Worm (Caenorhabditis elegans) whole organism, mixed stage, embryonic: ENCODE measurements around the gene glr-2.

Experiments used
- bed-3 ChIP-seq: fragments of 200-800 bp; sonication (Bioruptor generic); optimal IDR thresholded peaks from 3 replicates; lab custom pipeline; 2018; ENCODE audit warnings: mild to moderate bottlenecking, missing genetic modification characterization, moderate library complexity, missing compliant biosample characterization
- blmp-1 ChIP-seq: fragments of 150-350 bp; optimal IDR thresholded peaks from 2 replicates; lab custom pipeline; 2014; ENCODE audit warnings: missing biosample characterization, missing genetic modification characterization
- ceh-43 ChIP-seq: fragments of 200-800 bp; sonication (Bioruptor generic); optimal IDR thresholded peaks from 2 replicates; lab custom pipeline; 2018; ENCODE audit warnings: mild to moderate bottlenecking, missing genetic modification characterization, moderate library complexity, missing compliant biosample characterization
- ceh-83 ChIP-seq: fragments of 200-800 bp; sonication (Bioruptor generic); optimal IDR thresholded peaks from 2 replicates; lab custom pipeline; 2018; ENCODE audit warnings: mild to moderate bottlenecking, missing genetic modification characterization, missing compliant biosample characterization
- ces-1 ChIP-seq: fragments of 150-350 bp; optimal IDR thresholded peaks from 2 replicates; lab custom pipeline; 2014; ENCODE audit warnings: missing biosample characterization, missing genetic modification reagents, missing genetic modification characterization
- cnd-1 ChIP-seq: fragments of 200-800 bp; sonication (Bioruptor generic); optimal IDR thresholded peaks from 2 replicates; lab custom pipeline; 2018; ENCODE audit warnings: mild to moderate bottlenecking, missing genetic modification characterization, missing compliant biosample characterization
- drap-1 ChIP-seq: fragments of 200-800 bp; sonication (Bioruptor generic); optimal IDR thresholded peaks from 3 replicates; lab custom pipeline; 2018; ENCODE audit warnings: mild to moderate bottlenecking, missing genetic modification characterization, missing compliant biosample characterization
- elt-1 ChIP-seq: sonication (generic microtip); optimal IDR thresholded peaks from 2 replicates; lab custom pipeline; 2017; ENCODE audit warnings: missing genetic modification characterization, mild to moderate bottlenecking, missing compliant biosample characterization, antibody characterized with exemption, moderate library complexity, borderline replicate concordance; ENCODE audit not compliant: insufficient read depth
- elt-3 ChIP-seq: fragments of 150-350 bp; optimal IDR thresholded peaks from 2 replicates; lab custom pipeline; 2014; ENCODE audit warnings: missing biosample characterization, missing genetic modification characterization
- hlh-1 ChIP-seq: fragments of 150-350 bp; optimal IDR thresholded peaks from 2 replicates; lab custom pipeline; 2014; ENCODE audit warnings: missing biosample characterization, missing genetic modification reagents, missing genetic modification characterization
- lin-13 ChIP-seq: fragments of 150-350 bp; optimal IDR thresholded peaks from 2 replicates; lab custom pipeline; 2014; ENCODE audit warnings: missing biosample characterization, missing genetic modification characterization
- lsy-2 ChIP-seq: fragments of 150-350 bp; optimal IDR thresholded peaks from 2 replicates; lab custom pipeline; 2014; ENCODE audit warnings: missing biosample characterization, missing genetic modification characterization
- mab-5 ChIP-seq: fragments of 150-350 bp; optimal IDR thresholded peaks from 2 replicates; lab custom pipeline; 2014; ENCODE audit warnings: missing biosample characterization, missing genetic modification characterization
- mep-1 ChIP-seq: fragments of 150-350 bp; optimal IDR thresholded peaks from 2 replicates; lab custom pipeline; 2017; ENCODE audit warnings: missing biosample characterization, missing genetic modification reagents, missing genetic modification characterization, inconsistent platforms
- mls-2 ChIP-seq: sonication (generic microtip); optimal IDR thresholded peaks from 2 replicates; lab custom pipeline; 2016; ENCODE audit warnings: mild to moderate bottlenecking, missing genetic modification characterization, moderate library complexity, missing compliant biosample characterization
- nhr-12 ChIP-seq: fragments of 150-350 bp; optimal IDR thresholded peaks from 2 replicates; lab custom pipeline; 2014; ENCODE audit warnings: missing biosample characterization, missing genetic modification characterization
- nhr-2 ChIP-seq: fragments of 150-350 bp; optimal IDR thresholded peaks from 2 replicates; lab custom pipeline; 2014; ENCODE audit warnings: missing biosample characterization, missing genetic modification characterization
- nhr-237 ChIP-seq: fragments of 150-350 bp; optimal IDR thresholded peaks from 2 replicates; lab custom pipeline; 2014; ENCODE audit warnings: missing biosample characterization, missing genetic modification characterization
- nhr-28 ChIP-seq: fragments of 150-350 bp; optimal IDR thresholded peaks from 2 replicates; lab custom pipeline; 2014; ENCODE audit warnings: missing biosample characterization, missing genetic modification characterization
- nhr-76 ChIP-seq: sonication (generic microtip); optimal IDR thresholded peaks from 2 replicates; lab custom pipeline; 2017; ENCODE audit warnings: missing biosample characterization, missing genetic modification characterization
- pha-4 ChIP-seq: fragments of 150-350 bp; optimal IDR thresholded peaks from 2 replicates; lab custom pipeline; 2018; ENCODE audit warnings: missing biosample characterization, missing genetic modification reagents, missing genetic modification characterization
- snpc-4 ChIP-seq: fragments of 150-350 bp; optimal IDR thresholded peaks from 2 replicates; lab custom pipeline; 2014; ENCODE audit warnings: missing biosample characterization, missing genetic modification characterization
- sptf-1 ChIP-seq: sonication (generic microtip); optimal IDR thresholded peaks from 2 replicates; lab custom pipeline; 2017; ENCODE audit warnings: mild to moderate bottlenecking, missing genetic modification characterization, moderate library complexity, missing compliant biosample characterization
- tbx-8 ChIP-seq: fragments of 200-800 bp; sonication (Bioruptor generic); optimal IDR thresholded peaks from 2 replicates; lab custom pipeline; 2018; ENCODE audit warnings: mild to moderate bottlenecking, missing genetic modification characterization, moderate library complexity, missing compliant biosample characterization
- unc-39 ChIP-seq: fragments of 150-350 bp; optimal IDR thresholded peaks from 2 replicates; lab custom pipeline; 2014; ENCODE audit warnings: missing biosample characterization, missing genetic modification characterization
- unc-62 ChIP-seq: fragments of 150-350 bp; optimal IDR thresholded peaks from 2 replicates; lab custom pipeline; 2014; ENCODE audit warnings: missing biosample characterization, missing genetic modification reagents, missing genetic modification characterization
- zip-8 ChIP-seq: fragments of 150-350 bp; optimal IDR thresholded peaks from 2 replicates; lab custom pipeline; 2014; ENCODE audit warnings: missing biosample characterization, missing genetic modification characterization

glr-2 gene

DNA sequence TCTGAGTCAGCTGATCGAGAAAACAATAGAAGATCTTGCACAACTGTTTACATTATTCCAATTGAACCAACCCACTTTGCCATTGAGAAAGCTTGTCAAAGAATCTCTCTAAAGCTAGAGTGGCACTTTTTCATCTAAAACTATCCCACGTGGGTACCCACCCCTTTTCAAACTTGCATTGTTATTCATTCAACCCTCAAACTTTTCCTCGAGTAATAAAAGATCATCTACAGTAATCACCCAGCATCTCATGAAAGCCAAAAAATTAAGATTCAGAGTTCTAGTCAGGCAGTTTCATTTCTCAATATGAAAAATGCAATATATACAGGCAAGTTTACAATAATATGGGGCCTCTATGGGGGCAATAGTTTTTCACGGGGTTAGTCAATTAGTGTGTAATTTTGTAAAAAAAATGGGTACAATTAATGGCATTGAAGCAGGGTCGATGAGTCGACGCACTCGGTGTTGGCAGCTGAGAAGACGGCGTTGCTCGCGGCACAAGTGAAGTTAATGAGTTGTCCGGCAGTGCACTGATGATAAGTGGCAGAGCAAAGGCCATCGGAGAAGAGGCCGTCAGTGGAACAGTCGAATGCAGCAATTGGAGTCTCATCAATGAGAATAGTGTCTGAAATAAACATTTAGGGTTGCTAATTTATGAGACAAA is 42.8 kb downstream of the glr-2 start:
- TF ChIP-seq cnd-1 (tag; lab: Kevin White, UChicago) (no peak), nhr-2 (tag; lab: Kevin White, UChicago) (no peak), blmp-1 (tag; lab: Kevin White, UChicago) (no peak), elt-1 (tag; lab: Kevin White, UChicago) (no peak), ces-1 (GFP tag; lab: Kevin White, UChicago) (no peak), ceh-83 (no peak), nhr-12 (tag; lab: Kevin White, UChicago) (no peak), nhr-76 (tag; lab: Kevin White, UChicago) (no peak), lin-13 (tag; lab: Kevin White, UChicago) (no peak), snpc-4 (tag; lab: Kevin White, UChicago) (no peak), lsy-2 (tag; lab: Kevin White, UChicago) (no peak)

DNA sequence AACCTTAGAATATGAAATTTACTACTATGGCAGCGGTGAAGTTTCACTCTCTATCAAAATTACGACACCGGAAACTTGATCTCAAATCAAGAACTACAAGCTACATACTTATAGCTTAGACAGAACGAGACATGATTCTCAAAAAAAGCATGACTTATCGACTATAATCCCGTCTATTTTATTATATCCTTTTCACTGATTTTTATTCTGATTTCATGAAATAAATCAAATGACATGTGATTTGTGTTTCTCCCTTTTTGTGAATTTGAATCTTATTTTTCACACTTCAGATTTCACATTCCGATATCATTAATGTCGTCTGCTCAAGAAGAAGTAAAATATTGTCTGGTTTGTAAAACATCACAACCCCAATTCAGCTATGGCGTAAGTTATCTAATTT is 44.8 kb downstream of the glr-2 start, which contains the start of gene ZK418.11:
TSS of gene ZK418.11 (plus strand) at position 289 of the 400 bp plus-strand sequence.
- TF ChIP-seq pha-4 (no peak), mab-5 (tag; lab: Kevin White, UChicago) (no peak), nhr-28 (tag; lab: Kevin White, UChicago) (no peak), bed-3 (GFP tag; lab: Kevin White, UChicago) (no peak), hlh-1 (tag; lab: Kevin White, UChicago) (no peak), nhr-12 (tag; lab: Kevin White, UChicago) (no peak), blmp-1 (tag; lab: Kevin White, UChicago) (no peak)

DNA sequence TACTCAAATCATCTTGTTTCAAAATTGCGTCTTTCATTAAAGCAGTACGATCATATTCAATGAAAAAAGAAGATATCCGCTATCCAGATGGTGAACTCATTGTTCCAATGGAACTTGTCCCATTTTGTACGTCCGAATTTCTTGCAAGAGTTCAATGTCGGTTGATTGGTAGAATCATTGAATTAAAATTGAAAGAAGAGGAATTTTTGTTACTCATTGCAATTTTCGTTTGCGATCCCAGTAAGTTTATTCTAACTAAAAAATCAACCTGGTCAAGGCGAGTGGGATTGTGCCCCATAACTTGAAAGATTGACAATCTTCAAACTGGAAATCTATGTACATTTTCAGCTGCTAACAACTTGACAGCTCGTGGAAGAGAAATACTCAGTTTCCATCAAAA is 48.3 kb downstream of the glr-2 start:
- TF ChIP-seq zip-8 (tag; lab: Kevin White, UChicago) = no peak
- TF ChIP-seq nhr-237 (tag; lab: Kevin White, UChicago) = no peak
- no peak for TF ChIP-seq lsy-2 (tag; lab: Kevin White, UChicago)
- TF ChIP-seq pha-4 = no peak
- TF ChIP-seq snpc-4 (tag; lab: Kevin White, UChicago) = no peak
- TF ChIP-seq mab-5 (tag; lab: Kevin White, UChicago) = no peak
- TF ChIP-seq ceh-43 (GFP tag; lab: Kevin White, UChicago) = no peak
- no peak for TF ChIP-seq tbx-8
- TF ChIP-seq nhr-76 (tag; lab: Kevin White, UChicago) = no peak
- TF ChIP-seq sptf-1 (tag; lab: Kevin White, UChicago) = no peak
- no peak for TF ChIP-seq mep-1 (tag; lab: Kevin White, UChicago)
- TF ChIP-seq cnd-1 (tag; lab: Kevin White, UChicago) = no peak
- TF ChIP-seq hlh-1 (tag; lab: Kevin White, UChicago) = no peak
- TF ChIP-seq nhr-2 (tag; lab: Kevin White, UChicago) = no peak
- no peak for TF ChIP-seq ces-1 (GFP tag; lab: Kevin White, UChicago)
- TF ChIP-seq elt-3 (tag; lab: Kevin White, UChicago) = no peak
- no peak for TF ChIP-seq drap-1 (GFP tag; lab: Kevin White, UChicago)
- no peak for TF ChIP-seq unc-62 (GFP tag; lab: Kevin White, UChicago)
- TF ChIP-seq, all 35 proteins: peak for 0

DNA sequence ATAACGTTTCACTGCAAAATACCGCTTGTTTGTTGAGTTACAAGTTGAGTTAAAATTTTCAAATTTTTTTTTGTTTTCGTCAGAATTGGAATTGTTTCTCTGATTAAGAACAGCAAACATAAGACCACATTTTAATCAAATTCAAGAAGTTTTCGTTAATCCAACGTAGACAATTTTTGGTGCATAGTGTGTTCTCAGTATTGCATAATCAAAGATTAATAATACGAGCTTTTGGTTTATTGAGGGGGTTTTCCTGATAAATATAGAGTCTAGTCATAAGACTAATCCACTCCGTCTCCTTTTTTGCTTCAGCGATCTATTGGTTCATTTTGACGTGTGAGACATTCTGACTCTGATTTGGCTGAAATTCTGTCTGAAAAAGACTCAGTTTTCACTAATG is 49.6 kb downstream of the glr-2 start, which contains the start of gene nhr-9:
TSS of gene nhr-9 (plus strand) at position 307 of the 400 bp plus-strand sequence.
- no peak for TF ChIP-seq unc-62 (GFP tag; lab: Kevin White, UChicago)

DNA sequence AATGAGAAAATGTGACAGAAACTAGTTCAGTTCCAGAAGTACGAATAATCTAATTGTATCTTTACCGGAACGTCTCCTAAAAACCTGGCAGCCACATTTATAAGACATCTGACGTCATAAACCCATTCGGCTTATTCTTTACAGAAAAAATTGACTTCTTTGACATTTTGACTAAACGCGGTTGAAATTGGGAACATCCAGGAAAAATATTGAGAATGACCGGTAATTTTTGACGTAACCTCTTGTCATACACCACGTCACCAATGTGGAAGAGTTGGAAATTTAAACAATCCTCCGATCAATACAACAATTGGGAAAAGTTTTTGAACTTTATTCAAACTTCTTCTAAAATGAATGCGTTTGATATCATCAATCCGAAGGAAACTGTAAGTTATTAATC is 53.7 kb downstream of the glr-2 start, which contains the start of gene ZK418.2:
TSS of gene ZK418.2 (plus strand) at position 301 of the 400 bp plus-strand sequence.
- TF ChIP-seq mls-2 (tag; lab: Kevin White, UChicago) = no peak
- TF ChIP-seq drap-1 (GFP tag; lab: Kevin White, UChicago) = no peak
- no peak for TF ChIP-seq ceh-43 (GFP tag; lab: Kevin White, UChicago)
- TF ChIP-seq cnd-1 (tag; lab: Kevin White, UChicago) = no peak
- no peak for TF ChIP-seq unc-39 (tag; lab: Kevin White, UChicago)
- TF ChIP-seq hlh-1 (tag; lab: Kevin White, UChicago) = no peak

DNA sequence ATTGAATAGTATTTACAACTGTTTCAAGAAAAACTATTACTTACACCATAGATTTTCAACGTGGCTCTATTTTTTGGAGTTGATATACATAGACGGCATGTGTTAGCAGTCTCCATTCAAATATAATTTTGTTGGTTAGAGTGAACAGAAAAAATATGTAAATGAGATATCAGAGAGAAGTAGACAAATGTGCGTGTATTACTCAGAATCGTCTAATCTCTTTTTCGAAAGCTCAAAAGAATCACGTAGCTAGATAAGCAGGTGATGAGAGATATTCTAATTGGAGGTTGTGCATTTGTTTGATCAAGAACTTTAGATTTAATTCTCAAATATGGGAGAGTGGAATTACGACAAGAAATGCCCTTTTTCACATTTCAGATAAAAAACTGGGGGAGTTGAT is 54.2 kb downstream of the glr-2 start, which contains the start of gene ZK418.10:
TSS of gene ZK418.10 (minus strand) at position 148 of the 400 bp plus-strand sequence.
- TF ChIP-seq bed-3 (GFP tag; lab: Kevin White, UChicago) (no peak), zip-8 (tag; lab: Kevin White, UChicago) (no peak), pha-4 (no peak), ceh-43 (GFP tag; lab: Kevin White, UChicago) (no peak)
- TF ChIP-seq, all 35 proteins: peak for 0
